Worm (Caenorhabditis elegans): ENCODE data around the gene btb-17.
"Not testable (repeated sequence)": the region's sequence is repeated elsewhere in the genome, so short reads cannot be mapped to it uniquely, and the experiment has no call there.

Gene btb-17

DNA sequence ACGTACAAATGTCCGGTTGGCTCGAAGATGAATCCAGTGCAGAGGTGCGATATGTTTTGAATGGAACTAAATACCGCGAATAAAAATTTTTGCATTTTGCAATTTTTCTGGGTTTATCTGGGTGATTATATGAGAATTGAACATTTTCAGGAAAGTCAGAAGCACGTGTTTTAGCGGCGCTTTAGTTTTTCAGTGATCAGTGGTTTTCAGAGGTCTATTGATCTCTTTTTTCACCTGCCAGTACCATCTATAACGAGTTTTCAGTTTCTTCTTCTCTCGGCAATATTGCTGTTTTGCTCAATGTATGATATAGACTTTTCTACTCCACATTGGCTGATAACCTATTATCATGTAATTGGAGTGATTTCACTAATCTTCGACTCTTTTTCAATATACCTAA is 8.1 kb upstream of the btb-17 start, which contains the start of gene sri-63:
Gene sri-63 (plus strand): TSS at position 301 of the 400 bp plus-strand sequence.
- TF ChIP-seq dsc-1 (tag; optimal IDR thresholded peaks at IDR 0.05) (no peak), egl-27 (tag; optimal IDR thresholded peaks at IDR 0.05) (no peak), irx-1 (tag; optimal IDR thresholded peaks at IDR 0.05) (no peak), nhr-28 (tag; optimal IDR thresholded peaks at IDR 0.05) (no peak), nhr-20 (tag; optimal IDR thresholded peaks at IDR 0.05) (no peak)

DNA sequence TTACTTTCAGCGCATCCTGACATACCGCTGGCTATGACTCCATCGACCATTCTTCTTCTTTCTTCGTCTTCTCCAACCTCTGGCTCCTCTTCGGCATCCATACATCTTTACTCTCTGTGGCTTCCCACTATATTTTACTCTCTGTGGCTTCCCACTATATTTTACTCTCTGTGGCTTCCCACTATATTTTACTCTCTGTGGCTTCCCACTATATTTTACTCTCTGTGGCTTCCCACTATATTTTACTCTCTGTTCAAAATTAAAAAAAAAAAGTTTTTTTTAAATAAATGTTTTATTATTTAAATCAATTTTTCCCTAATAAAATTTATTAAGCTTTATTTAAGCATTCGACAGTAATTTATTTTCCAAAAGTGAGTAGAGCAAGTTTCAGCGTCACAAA is 4.7 kb upstream of the btb-17 start, which contains the start of gene F39E9.14:
Gene F39E9.14 (minus strand): TSS at position 101 of the 400 bp plus-strand sequence.
- TF ChIP-seq nhr-20 (tag; optimal IDR thresholded peaks at IDR 0.05); hpl-2 (GFP tag; optimal IDR thresholded peaks at IDR 0.05); lir-3 (tag; optimal IDR thresholded peaks at IDR 0.05; ENCODE audit: poor library complexity): not testable (repeated sequence)

- no peak for TF ChIP-seq nhr-19 (GFP tag; conservative IDR thresholded peaks at IDR 0.05)
- no peak for TF ChIP-seq nhr-84 (tag; optimal IDR thresholded peaks at IDR 0.05)
- no peak for TF ChIP-seq ceh-90 (tag; optimal IDR thresholded peaks at IDR 0.05)
- no peak for TF ChIP-seq mdl-1 (tag; optimal IDR thresholded peaks at IDR 0.05)
- no peak for TF ChIP-seq zag-1 (tag; optimal IDR thresholded peaks at IDR 0.05)
- no peak for TF ChIP-seq tbx-2 (tag; optimal IDR thresholded peaks at IDR 0.05)
- TF ChIP-seq hlh-4 (tag; optimal IDR thresholded peaks at IDR 0.05) = no peak
- no peak for TF ChIP-seq efl-1 (optimal IDR thresholded peaks at IDR 0.05)
- TF ChIP-seq efl-1 (GFP tag; optimal IDR thresholded peaks at IDR 0.05 in 1 of 2) = peak in 1 of 2 experiments; percentile 77
- TF ChIP-seq snpc-4 (tag; optimal IDR thresholded peaks at IDR 0.05) = no peak
- no peak for TF ChIP-seq nhr-237 (tag; optimal IDR thresholded peaks at IDR 0.05)
- peak in 1 of 2 experiments; percentile 22 for TF ChIP-seq lin-35 (GFP tag; optimal IDR thresholded peaks at IDR 0.05)
- no peak for TF ChIP-seq unc-98 (GFP tag; IDR thresholded peaks at IDR 0.05)
- no peak for TF ChIP-seq alr-1 (tag; optimal IDR thresholded peaks at IDR 0.05; ENCODE audit: borderline replicate concordance)
- no peak for TF ChIP-seq efl-3 (GFP tag; optimal IDR thresholded peaks at IDR 0.05)
- TF ChIP-seq elt-2 (tag; optimal IDR thresholded peaks at IDR 0.05) = peak; percentile 70
- no peak for TF ChIP-seq ceh-8 (GFP tag; optimal IDR thresholded peaks at IDR 0.05)
- no peak for TF ChIP-seq fkh-10 (GFP tag; optimal IDR thresholded peaks at IDR 0.05)
- no peak for TF ChIP-seq grh-1 (GFP tag; IDR thresholded peaks at IDR 0.05)
Observed at ce11 chrII:3296644-3297043, 1.4 kb downstream of the btb-17 start, which contains the start of gene btb-16. TSS of gene btb-16 (plus strand) at chrII:3296883.

DNA sequence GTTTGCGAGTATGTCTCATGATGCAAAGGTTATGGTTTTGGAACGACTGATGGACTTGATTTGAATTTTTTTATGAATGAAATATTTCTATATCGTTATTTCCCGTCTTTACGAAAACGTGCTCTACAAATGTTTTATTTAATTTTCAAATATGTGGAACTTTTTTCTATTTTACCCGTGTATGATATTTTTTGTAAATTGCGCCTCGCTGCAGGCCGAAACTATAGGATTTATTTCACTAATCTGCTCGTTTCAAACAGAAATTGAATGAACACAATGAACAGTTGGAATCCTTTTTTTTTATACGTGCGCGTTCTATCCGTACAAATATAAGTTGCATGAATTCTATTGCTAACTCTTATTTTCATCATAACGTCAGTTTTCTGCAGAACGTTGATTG is 2.7 kb downstream of the btb-17 start, which contains the start of gene btb-18:
Gene btb-18 (plus strand): TSS at position 301 of the 400 bp plus-strand sequence.
- no peak for TF ChIP-seq Y116A8C.19 (tag; optimal IDR thresholded peaks at IDR 0.05; ENCODE audit: borderline replicate concordance)
- TF ChIP-seq zip-4 (GFP tag; optimal IDR thresholded peaks at IDR 0.05) = no peak
- no peak for TF ChIP-seq fkh-8 (tag; optimal IDR thresholded peaks at IDR 0.05)
- TF ChIP-seq xbp-1 (tag; optimal IDR thresholded peaks at IDR 0.05) = no peak
- TF ChIP-seq fos-1 (tag; optimal IDR thresholded peaks at IDR 0.05) = no peak
- no peak for TF ChIP-seq aha-1 (tag; optimal IDR thresholded peaks at IDR 0.05)
- no peak for TF ChIP-seq nhr-12 (tag; optimal IDR thresholded peaks at IDR 0.05)
- TF ChIP-seq elt-2 (tag; optimal IDR thresholded peaks at IDR 0.05) = no peak
- no peak for TF ChIP-seq swsn-7 (tag; optimal IDR thresholded peaks at IDR 0.05)
- no peak for TF ChIP-seq tbx-2 (tag; optimal IDR thresholded peaks at IDR 0.05)
- TF ChIP-seq mep-1 (tag; optimal IDR thresholded peaks at IDR 0.05) = no peak
- no peak for TF ChIP-seq nhr-71 (tag; optimal IDR thresholded peaks at IDR 0.05)

- TF ChIP-seq efl-1 (optimal IDR thresholded peaks at IDR 0.05) (no peak), efl-1 (GFP tag; optimal IDR thresholded peaks at IDR 0.05 in 1 of 2) (peak in 1 of 2 experiments; percentile 66), tlp-1 (tag; optimal IDR thresholded peaks at IDR 0.05) (no peak)
Observed at ce11 chrII:3299457-3299856, 4.3 kb downstream of the btb-17 start, which contains the start of gene btb-22. TSS of gene btb-22 (plus strand) at chrII:3299757.

Measured in whole organism, L1 larva.